Worm (Caenorhabditis elegans) whole organism, L4 larva: Measurements from ENCODE around the gene F42A9.17.

Experiments
- F26F4.8 ChIP-seq: fragments of 200-800 bp; sonication (Bioruptor generic); conservative IDR thresholded peaks from 2 replicates; pipeline ENCODE4 v1.3.6; 2022; ENCODE audit warnings: missing genetic modification characterization, missing compliant biosample characterization
- ZK546.5 ChIP-seq, 2 experiments: sonication (generic microtip); optimal IDR thresholded peaks; 2 replicates each; lab custom pipeline; 2017; ENCODE audit warnings: missing biosample characterization in 2 of 2, missing genetic modification characterization in 2 of 2
- ama-1 ChIP-seq: fragments of 150-350 bp; optimal IDR thresholded peaks from 2 replicates; lab custom pipeline; 2014; ENCODE audit warnings: inconsistent platforms, mixed read lengths
- lin-15B ChIP-seq: fragments of 150-350 bp; sonication (generic microtip); optimal IDR thresholded peaks from 3 replicates; lab custom pipeline; 2014; ENCODE audit warnings: missing biosample characterization, missing genetic modification characterization
- lir-3 ChIP-seq: sonication (generic microtip); optimal IDR thresholded peaks from 2 replicates; lab custom pipeline; 2016; ENCODE audit warnings: mild to moderate bottlenecking, missing genetic modification characterization, missing compliant biosample characterization
- php-3 ChIP-seq: fragments of 200-800 bp; sonication (Bioruptor generic); IDR thresholded peaks from 2 replicates; pipeline ENCODE4 v1.3.6; 2022; ENCODE audit warnings: missing genetic modification reagents, missing genetic modification characterization, missing compliant biosample characterization
- snpc-4 ChIP-seq: fragments of 150-350 bp; optimal IDR thresholded peaks from 2 replicates; lab custom pipeline; 2014; ENCODE audit warnings: missing biosample characterization, missing genetic modification characterization
- unc-39 ChIP-seq: sonication (generic microtip); optimal IDR thresholded peaks from 2 replicates; lab custom pipeline; 2017; ENCODE audit warnings: missing biosample characterization, missing genetic modification characterization

- TF ChIP-seq lin-15B (tag; lab: Kevin White, UChicago) (no peak), lir-3 (tag; lab: Kevin White, UChicago) (no peak), unc-39 (tag; lab: Kevin White, UChicago) (no peak), F26F4.8 (GFP tag; lab: Robert Waterston, UW) (no peak), ZK546.5 (tag; optimal IDR thresholded peaks at IDR 0.05; lab: Kevin White, UChicago) (no peak), ama-1 (lab: Kevin White, UChicago) (no peak), snpc-4 (no peak), php-3 (GFP tag; lab: Robert Waterston, UW) (no peak)
Observed at ce11 chrIV:8597504-8597903, 14.2 kb downstream of the F42A9.17 start.
